Worm (Caenorhabditis elegans): ENCODE data around the gene srlf-30.

DNA sequence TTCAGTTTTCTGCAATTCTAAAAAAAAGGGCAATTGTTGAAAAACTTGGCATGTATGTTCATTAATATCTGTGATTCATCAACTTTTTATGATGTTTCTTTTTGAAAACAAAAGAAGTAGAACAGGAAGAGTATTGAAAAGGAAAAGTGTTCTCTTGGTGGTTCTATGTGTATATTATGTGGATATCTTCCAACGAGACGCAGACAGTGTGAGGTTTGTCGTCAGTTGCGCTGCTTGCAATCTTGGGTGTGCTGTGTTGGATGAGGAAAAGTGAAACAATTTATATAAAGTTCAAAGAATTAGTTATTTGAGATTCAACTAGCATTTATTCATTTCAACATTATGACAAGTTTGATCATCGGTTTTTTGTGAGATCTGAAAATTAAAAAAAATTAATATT is 47.8 kb upstream of the srlf-30 start:
- TF ChIP-seq syd-9 (tag; optimal IDR thresholded peaks at IDR 0.05) (no peak), sox-4 (tag; optimal IDR thresholded peaks at IDR 0.05) (no peak), gmeb-2 (tag; optimal IDR thresholded peaks at IDR 0.05) (no peak)
